Fruit fly (Drosophila melanogaster) whole organism, embryonic: Measurements from ENCODE around the gene gry.

ENCODE experiments used
- Adf1 ChIP-seq: fragments of 200-800 bp; sonication (Bioruptor generic); IDR thresholded peaks from 2 replicates; pipeline ENCODE4 v1.3.6; 2022; ENCODE audit warnings: missing biosample characterization, missing genetic modification characterization
- Aef1 ChIP-seq: fragments of 200-800 bp; sonication (Bioruptor generic); IDR thresholded peaks from 3 replicates; pipeline ENCODE4 v1.3.6; 2022; ENCODE audit warnings: missing biosample characterization, missing genetic modification characterization
- CG10431 ChIP-seq: fragments of 200-800 bp; sonication (Bioruptor generic); optimal IDR thresholded peaks from 3 replicates; lab custom pipeline; 2018; ENCODE audit warnings: missing biosample characterization, mild to moderate bottlenecking, missing genetic modification characterization
- CG11085 ChIP-seq: fragments of 200-800 bp; sonication (Bioruptor generic); IDR thresholded peaks from 2 replicates; pipeline ENCODE4 v1.3.6; 2022; ENCODE audit warnings: missing biosample characterization, missing genetic modification characterization
- CG12219 ChIP-seq: fragments of 200-800 bp; sonication (Bioruptor generic); optimal IDR thresholded peaks from 3 replicates; lab custom pipeline; 2018; ENCODE audit warnings: missing biosample characterization, mild to moderate bottlenecking, missing genetic modification characterization
- CG12942 ChIP-seq: fragments of 200-800 bp; sonication (Bioruptor generic); optimal IDR thresholded peaks from 3 replicates; lab custom pipeline; 2016; ENCODE audit warnings: missing biosample characterization, missing genetic modification characterization
- CG15269 ChIP-seq: fragments of 200-800 bp; sonication (Bioruptor generic); optimal IDR thresholded peaks from 2 replicates; lab custom pipeline; 2018; ENCODE audit warnings: missing biosample characterization, mild to moderate bottlenecking, missing genetic modification characterization, moderate library complexity
- CG16779 ChIP-seq: fragments of 200-800 bp; sonication (Bioruptor generic); IDR thresholded peaks from 2 replicates; pipeline ENCODE4 v1.3.6; 2022; ENCODE audit warnings: missing biosample characterization, missing genetic modification characterization
- CG17328 ChIP-seq: fragments of 200-800 bp; sonication (Bioruptor generic); IDR thresholded peaks from 2 replicates; pipeline ENCODE4 v1.3.6; 2022; ENCODE audit warnings: missing biosample characterization, missing genetic modification characterization
- CG18619 ChIP-seq: fragments of 200-800 bp; sonication (Bioruptor generic); optimal IDR thresholded peaks from 3 replicates; lab custom pipeline; 2017; ENCODE audit warnings: missing biosample characterization, mild to moderate bottlenecking, missing genetic modification characterization
- CG30020 ChIP-seq: fragments of 200-800 bp; optimal IDR thresholded peaks from 2 replicates; lab custom pipeline; 2019; ENCODE audit warnings: missing biosample characterization, mild to moderate bottlenecking, missing genetic modification characterization, moderate library complexity
- CG31224 ChIP-seq: fragments of 200-800 bp; sonication (Bioruptor generic); IDR thresholded peaks from 2 replicates; pipeline ENCODE4 v1.3.6; 2022; ENCODE audit warnings: missing biosample characterization, missing genetic modification characterization
- CG31365 ChIP-seq: fragments of 200-800 bp; sonication (Bioruptor generic); optimal IDR thresholded peaks from 2 replicates; lab custom pipeline; 2018; ENCODE audit warnings: missing biosample characterization, mild to moderate bottlenecking, missing genetic modification characterization
- CG42726 ChIP-seq: fragments of 200-800 bp; sonication (Bioruptor generic); IDR thresholded peaks from 2 replicates; pipeline ENCODE4 v1.3.6; 2022; ENCODE audit warnings: missing biosample characterization, missing genetic modification characterization; ENCODE audit not compliant: partially characterized antibody
- CG4328 ChIP-seq: fragments of 200-800 bp; sonication (Bioruptor generic); optimal IDR thresholded peaks from 3 replicates; lab custom pipeline; 2017; ENCODE audit warnings: missing biosample characterization, missing genetic modification reagents, missing genetic modification characterization
- CG4404 ChIP-seq: fragments of 200-800 bp; sonication (Bioruptor generic); IDR thresholded peaks from 2 replicates; pipeline ENCODE4 v1.3.6; 2022; ENCODE audit warnings: missing biosample characterization, missing genetic modification characterization
- CG4424 ChIP-seq: fragments of 200-800 bp; sonication (Bioruptor generic); optimal IDR thresholded peaks from 3 replicates; lab custom pipeline; 2016; ENCODE audit warnings: missing biosample characterization, missing genetic modification characterization
- CG7556 ChIP-seq: fragments of 200-800 bp; sonication (Bioruptor generic); optimal IDR thresholded peaks from 2 replicates; lab custom pipeline; 2017; ENCODE audit warnings: missing biosample characterization, mild to moderate bottlenecking, missing genetic modification characterization
- CG9876 ChIP-seq: fragments of 200-800 bp; sonication (Bioruptor generic); optimal IDR thresholded peaks from 2 replicates; lab custom pipeline; 2016; ENCODE audit warnings: missing biosample characterization, missing genetic modification characterization
- CHES-1-like ChIP-seq: fragments of 200-800 bp; sonication (Bioruptor generic); optimal IDR thresholded peaks from 2 replicates; lab custom pipeline; 2016; ENCODE audit warnings: missing biosample characterization, missing genetic modification characterization
- Camta ChIP-seq: fragments of 200-800 bp; sonication (Bioruptor generic); optimal IDR thresholded peaks from 2 replicates; lab custom pipeline; 2016; ENCODE audit warnings: missing biosample characterization, missing genetic modification characterization
- Dll ChIP-seq: fragments of 200-800 bp; sonication (Bioruptor generic); IDR thresholded peaks from 4 replicates; pipeline ENCODE4 v1.3.6; 2022; ENCODE audit warnings: missing biosample characterization, missing genetic modification characterization; ENCODE audit not compliant: partially characterized antibody
- Drgx ChIP-seq: fragments of 200-800 bp; sonication (Bioruptor generic); IDR thresholded peaks from 2 replicates; pipeline ENCODE4 v1.3.6; 2022; ENCODE audit warnings: missing biosample characterization, missing genetic modification characterization
- HmgZ ChIP-seq: fragments of 200-800 bp; sonication (Bioruptor generic); optimal IDR thresholded peaks from 2 replicates; lab custom pipeline; 2018; ENCODE audit warnings: missing biosample characterization, mild to moderate bottlenecking, missing genetic modification characterization
- Hr3 ChIP-seq: fragments of 200-800 bp; sonication (Bioruptor generic); optimal IDR thresholded peaks from 3 replicates; lab custom pipeline; 2016; ENCODE audit warnings: missing biosample characterization, missing genetic modification characterization
- Kr ChIP-seq: fragments of 200-800 bp; sonication (Bioruptor generic); optimal IDR thresholded peaks from 2 replicates; lab custom pipeline; 2017; ENCODE audit warnings: missing biosample characterization, mild to moderate bottlenecking, missing genetic modification characterization
- Lhr ChIP-seq: fragments of 200-800 bp; sonication (Bioruptor generic); optimal IDR thresholded peaks from 3 replicates; lab custom pipeline; 2017; ENCODE audit warnings: mild to moderate bottlenecking, missing biosample characterization, missing genetic modification reagents, missing genetic modification characterization
- Lpt ChIP-seq: fragments of >200 bp; optimal IDR thresholded peaks from 2 replicates; lab custom pipeline; 2018; ENCODE audit warnings: missing biosample characterization, missing genetic modification characterization
- MESR4 ChIP-seq: fragments of 200-800 bp; sonication (Bioruptor generic); optimal IDR thresholded peaks from 2 replicates; lab custom pipeline; 2018; ENCODE audit warnings: missing biosample characterization, mild to moderate bottlenecking, missing genetic modification characterization, moderate library complexity
- Sox100B ChIP-seq: fragments of 200-800 bp; sonication (Bioruptor generic); optimal IDR thresholded peaks from 3 replicates; lab custom pipeline; 2018; ENCODE audit warnings: missing biosample characterization, mild to moderate bottlenecking, missing genetic modification characterization
- Ssrp ChIP-seq: fragments of 200-800 bp; sonication (Bioruptor generic); optimal IDR thresholded peaks from 2 replicates; lab custom pipeline; 2018; ENCODE audit warnings: missing biosample characterization, mild to moderate bottlenecking, missing genetic modification characterization, moderate library complexity
- Tbp ChIP-seq: fragments of >200 bp; optimal IDR thresholded peaks from 2 replicates; lab custom pipeline; 2018; ENCODE audit warnings: missing biosample characterization, missing genetic modification characterization
- abd-A ChIP-seq: fragments of 200-800 bp; sonication (Bioruptor generic); optimal IDR thresholded peaks from 3 replicates; lab custom pipeline; 2019; ENCODE audit warnings: missing biosample characterization, mild to moderate bottlenecking, missing genetic modification characterization, moderate library complexity
- ara ChIP-seq: fragments of 200-800 bp; sonication (Bioruptor generic); IDR thresholded peaks from 2 replicates; pipeline ENCODE4 v1.3.6; 2022; ENCODE audit warnings: missing biosample characterization, missing genetic modification characterization
- ase ChIP-seq: fragments of 200-800 bp; sonication (Bioruptor generic); IDR thresholded peaks from 3 replicates; pipeline ENCODE4 v1.3.6; 2022; ENCODE audit warnings: missing biosample characterization, missing genetic modification characterization
- cad ChIP-seq: fragments of >200 bp; optimal IDR thresholded peaks from 2 replicates; lab custom pipeline; 2017; ENCODE audit warnings: missing biosample characterization, missing genetic modification characterization
- caup ChIP-seq: fragments of 200-800 bp; sonication (Bioruptor generic); optimal IDR thresholded peaks from 3 replicates; lab custom pipeline; 2017; ENCODE audit warnings: missing biosample characterization, mild to moderate bottlenecking, missing genetic modification characterization, moderate library complexity; ENCODE audit not compliant: severe bottlenecking
- cg ChIP-seq: fragments of 200-800 bp; sonication (Bioruptor generic); optimal IDR thresholded peaks from 3 replicates; lab custom pipeline; 2019; ENCODE audit warnings: missing biosample characterization, mild to moderate bottlenecking, missing genetic modification characterization, moderate library complexity
- dm ChIP-seq: fragments of 200-800 bp; sonication (Bioruptor generic); optimal IDR thresholded peaks from 3 replicates; lab custom pipeline; 2016; ENCODE audit warnings: missing biosample characterization, missing genetic modification characterization
- fd3F ChIP-seq: fragments of 200-800 bp; sonication (Bioruptor generic); optimal IDR thresholded peaks from 2 replicates; lab custom pipeline; 2018; ENCODE audit warnings: missing biosample characterization, mild to moderate bottlenecking, missing genetic modification characterization, moderate library complexity
- gsb ChIP-seq: fragments of 200-800 bp; sonication (Bioruptor generic); IDR thresholded peaks from 2 replicates; pipeline ENCODE4 v1.3.6; 2022; ENCODE audit warnings: missing biosample characterization, missing genetic modification characterization
- maf-S ChIP-seq: fragments of 200-800 bp; sonication (Bioruptor generic); optimal IDR thresholded peaks from 2 replicates; lab custom pipeline; 2016; ENCODE audit warnings: missing biosample characterization, missing genetic modification characterization
- otp ChIP-seq: fragments of 200-800 bp; sonication (Bioruptor generic); IDR thresholded peaks from 3 replicates; pipeline ENCODE4, ENCODE4 v1.3.6; 2022; ENCODE audit warnings: missing biosample characterization, missing genetic modification characterization
- ranshi ChIP-seq: fragments of 200-800 bp; sonication (Bioruptor generic); IDR thresholded peaks from 2 replicates; pipeline ENCODE4 v1.3.6; 2022; ENCODE audit warnings: missing biosample characterization, missing genetic modification characterization
- shn ChIP-seq: fragments of 200-800 bp; sonication (Bioruptor generic); optimal IDR thresholded peaks from 3 replicates; lab custom pipeline; 2016; ENCODE audit warnings: missing biosample characterization, missing genetic modification characterization
- slbo ChIP-seq: fragments of 200-800 bp; sonication (Bioruptor generic); IDR thresholded peaks from 2 replicates; pipeline ENCODE4 v1.3.6; 2022; ENCODE audit warnings: missing biosample characterization, missing genetic modification characterization
- sqz ChIP-seq: fragments of 200-800 bp; sonication (Bioruptor generic); optimal IDR thresholded peaks from 3 replicates; lab custom pipeline; 2018; ENCODE audit warnings: missing biosample characterization, mild to moderate bottlenecking, missing genetic modification characterization
- tna ChIP-seq: fragments of 200-800 bp; sonication (Bioruptor generic); IDR thresholded peaks from 2 replicates; pipeline ENCODE4 v1.3.6; 2022; ENCODE audit warnings: missing biosample characterization, missing genetic modification characterization; ENCODE audit not compliant: partially characterized antibody
- twi ChIP-seq: fragments of 200-800 bp; optimal IDR thresholded peaks from 2 replicates; lab custom pipeline; 2019; ENCODE audit warnings: missing biosample characterization, mild to moderate bottlenecking, missing genetic modification characterization, moderate library complexity
- tx ChIP-seq: fragments of 200-800 bp; sonication (Bioruptor generic); optimal IDR thresholded peaks from 2 replicates; lab custom pipeline; 2016; ENCODE audit warnings: missing biosample characterization, missing genetic modification characterization
- unpg ChIP-seq: fragments of 200-800 bp; sonication (Bioruptor generic); optimal IDR thresholded peaks from 3 replicates; lab custom pipeline; 2018; ENCODE audit warnings: missing biosample characterization, mild to moderate bottlenecking, missing genetic modification characterization, moderate library complexity
- zen2 ChIP-seq: fragments of 200-800 bp; sonication (Bioruptor generic); IDR thresholded peaks from 3 replicates; pipeline ENCODE4 v1.3.6; 2022; ENCODE audit warnings: missing biosample characterization, missing genetic modification characterization; ENCODE audit not compliant: partially characterized antibody

Gene gry

dm6 chr3L:3179474-3179873 lies 19.4 kb upstream of the gry start (continued):
- TF ChIP-seq Adf1 (GFP tag; lab: Robert Waterston, UW) (peak; percentile 41; the same call in 1 of the 2 replicates), Aef1 (GFP tag; lab: Robert Waterston, UW) (peak; percentile 84), CG15269 (tag; lab: Kevin White, UChicago) (peak; percentile 91), CG4328 (GFP tag; lab: Kevin White, UChicago) (peak; percentile 48), CG18619 (GFP tag; lab: Kevin White, UChicago) (peak; percentile 82), Kr (GFP tag; lab: Kevin White, UChicago) (no peak), cad (GFP tag; lab: Kevin White, UChicago) (no peak), HmgZ (tag; lab: Kevin White, UChicago) (peak; percentile 85), ranshi (peak; percentile 91), CG4424 (GFP tag; lab: Kevin White, UChicago) (peak; percentile 90), dm (peak; percentile 59), maf-S (GFP tag; lab: Kevin White, UChicago) (peak; percentile 80), CG7556 (GFP tag; lab: Kevin White, UChicago) (peak; percentile 88), slbo (GFP tag; lab: Robert Waterston, UW) (peak; percentile 85), otp (GFP tag; lab: Robert Waterston, UW) (peak; percentile 59; the same call in 2 of the 3 replicates), gsb (peak; percentile 88), unpg (GFP tag; lab: Kevin White, UChicago) (peak; percentile 94), Sox100B (no peak), cg (no peak), Hr3 (GFP tag; lab: Kevin White, UChicago) (peak; percentile 62), Ssrp (tag; lab: Kevin White, UChicago) (peak; percentile 75), CG4404 (GFP tag; lab: Robert Waterston, UW) (peak; percentile 74), tna (GFP tag; lab: Robert Waterston, UW) (no peak), ara (GFP tag; lab: Robert Waterston, UW) (peak; percentile 89), CG17328 (GFP tag; lab: Robert Waterston, UW) (peak; percentile 89), MESR4 (no peak), shn (GFP tag; lab: Kevin White, UChicago) (peak; percentile 43), Dll (GFP tag; lab: Robert Waterston, UW) (no peak), Tbp (no peak), CG42726 (no peak), Lhr (GFP tag; lab: Kevin White, UChicago) (peak; percentile 34), CG30020 (no peak), zen2 (no peak), twi (tag; lab: Kevin White, UChicago) (no peak), CHES-1-like (GFP tag; lab: Kevin White, UChicago) (peak; percentile 56), CG9876 (GFP tag; lab: Kevin White, UChicago) (no peak), caup (peak; percentile 86), CG12219 (peak; percentile 86), CG31224 (GFP tag; lab: Robert Waterston, UW) (peak; percentile 82), Drgx (GFP tag; lab: Robert Waterston, UW) (peak; percentile 90), CG31365 (tag; lab: Kevin White, UChicago) (peak; percentile 72), ase (peak; percentile 82), CG16779 (GFP tag; lab: Robert Waterston, UW) (peak; percentile 90), sqz (no peak), CG10431 (peak; percentile 11), CG11085 (GFP tag; lab: Robert Waterston, UW) (peak; percentile 79), abd-A (tag; lab: Kevin White, UChicago) (no peak), tx (GFP tag; lab: Kevin White, UChicago) (peak; percentile 35), fd3F (GFP tag; lab: Kevin White, UChicago) (peak; percentile 80), Lpt (no peak), CG12942 (GFP tag; lab: Kevin White, UChicago) (peak; percentile 61), Camta (GFP tag; lab: Kevin White, UChicago) (peak; percentile 82)
